Worm (Caenorhabditis elegans) whole organism, midembryonic: Measurements from ENCODE around the gene fkb-3.

Experiments used
- cog-1 ChIP-seq: sonication (generic microtip); optimal IDR thresholded peaks from 2 replicates; lab custom pipeline; 2016; ENCODE audit warnings: missing genetic modification characterization, missing compliant biosample characterization
- ref-1 ChIP-seq: fragments of 200-800 bp; sonication (Bioruptor generic); conservative IDR thresholded peaks from 2 replicates; pipeline ENCODE4 v1.3.6; 2022; ENCODE audit warnings: missing genetic modification reagents, missing genetic modification characterization, missing compliant biosample characterization

DNA sequence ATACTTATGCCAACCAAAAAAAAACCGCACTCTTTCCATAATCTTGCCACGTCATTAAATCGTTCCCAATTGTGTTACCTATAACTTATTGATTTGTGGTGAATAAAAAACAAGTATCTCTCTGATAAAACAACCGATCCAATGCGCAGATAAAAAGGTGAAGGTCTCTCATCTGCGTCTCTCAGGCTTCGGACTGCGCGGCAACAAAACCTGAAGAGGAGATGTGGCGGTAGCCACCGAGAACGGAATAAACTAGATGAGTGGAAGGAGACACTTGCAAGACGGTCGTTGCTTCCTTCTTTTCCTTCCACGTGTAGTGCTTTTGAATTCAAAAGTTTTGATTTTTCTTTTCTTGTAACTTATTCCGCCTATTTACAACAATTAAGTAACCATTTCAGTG lies at the start of gene fkb-3:
- TF ChIP-seq ref-1 (GFP tag; lab: Robert Waterston, UW) (no peak), cog-1 (no peak)
